Worm (Caenorhabditis elegans): Measurements from ENCODE around the gene C11D2.7.

DNA sequence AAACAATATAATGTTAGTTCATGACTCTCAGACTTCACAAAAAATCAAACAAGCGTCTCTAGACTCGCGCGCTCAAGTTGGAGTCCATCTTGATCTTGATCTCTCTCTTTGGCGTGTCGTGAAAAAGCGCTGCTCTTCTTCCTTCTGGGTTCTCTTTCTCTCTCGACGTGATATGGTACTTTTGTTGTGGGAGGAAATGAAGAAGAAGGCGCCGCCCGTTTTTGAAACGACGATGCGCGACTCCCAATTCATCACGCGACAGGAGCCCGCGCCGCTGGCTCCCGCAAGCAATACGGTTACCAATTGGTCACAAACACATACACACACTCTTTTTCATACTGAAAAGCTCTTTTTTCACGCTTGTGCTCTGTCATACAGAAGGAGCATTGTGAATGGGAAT, 24.8 kb downstream of the C11D2.7 start:
- TF ChIP-seq rnt-1 (tag; optimal IDR thresholded peaks at IDR 0.05) (no peak), madf-2 (tag; optimal IDR thresholded peaks at IDR 0.05) (no peak), ama-1 (optimal IDR thresholded peaks at IDR 0.05) (no peak), pag-3 (tag; optimal IDR thresholded peaks at IDR 0.05; ENCODE audit: borderline replicate concordance) (no peak), ceh-2 (tag; optimal IDR thresholded peaks at IDR 0.05) (no peak), ceh-48 (tag; optimal IDR thresholded peaks at IDR 0.05) (no peak)
